Fruit fly (Drosophila melanogaster): ENCODE data around the gene Ddr.

Ddr gene

DNA sequence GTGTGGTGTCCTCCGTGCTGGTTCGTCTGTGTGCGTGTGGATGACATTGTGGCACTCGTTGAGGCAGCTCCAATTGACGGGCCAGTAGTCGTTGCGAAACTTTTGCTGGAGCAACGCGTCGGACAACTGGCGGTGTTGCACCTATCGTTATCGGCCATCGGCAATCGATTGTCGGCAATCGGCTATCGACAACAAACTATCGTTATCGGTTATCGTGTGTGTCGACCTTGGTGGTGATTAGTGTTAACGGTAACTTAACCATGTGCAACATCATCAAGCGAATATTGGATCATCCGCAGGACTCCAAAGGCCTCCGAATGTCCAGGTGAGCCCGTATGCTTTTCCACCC lies at the start of gene Ddr:
Gene Ddr, plus strand, starts transcription at position 119 of the 349 bp plus-strand sequence.
- TF ChIP-seq CG6163 (GFP tag; IDR thresholded peaks at IDR 0.05) (0 out of 3 replicates have a peak, but pooled peaks have one; percentile 44), acj6 (GFP tag; optimal IDR thresholded peaks at IDR 0.05) (no peak)

DNA sequence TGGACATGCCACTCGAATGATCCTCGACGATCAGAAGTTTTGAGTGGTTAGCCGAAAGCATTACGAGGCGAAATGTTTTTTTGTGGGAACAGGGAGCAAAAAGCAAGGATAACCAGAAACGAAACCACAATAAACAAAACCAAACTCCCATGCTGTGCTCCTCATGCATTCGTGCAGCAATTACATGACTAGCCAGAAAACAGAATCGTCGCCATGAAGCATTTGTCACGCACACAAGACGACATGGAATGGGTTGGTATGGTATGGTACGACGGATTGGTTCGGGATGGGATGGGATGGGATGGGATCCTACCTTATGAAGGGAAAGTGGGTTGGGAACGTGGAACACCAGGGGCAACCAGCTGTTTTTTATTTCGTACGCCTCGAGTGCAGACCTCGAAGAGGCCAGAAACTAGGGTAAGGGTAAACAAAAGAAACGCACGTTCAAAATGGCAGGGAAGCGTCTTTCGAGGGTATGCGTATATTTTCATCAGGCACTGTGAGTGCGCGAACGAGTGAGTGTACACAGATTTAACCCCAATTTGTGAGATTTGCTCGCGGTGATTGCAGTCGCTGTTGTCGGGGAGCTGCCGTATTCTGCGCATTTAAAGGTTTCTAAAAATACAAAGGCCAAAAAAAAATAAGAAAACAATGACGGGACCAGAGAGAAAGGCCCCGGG lies 48.2 kb upstream of the Ddr start:
- TF ChIP-seq Eip78C (GFP tag) (no peak), ss (GFP tag; optimal IDR thresholded peaks at IDR 0.05) (peak in 1 of 2 experiments; percentile 96)

DNA sequence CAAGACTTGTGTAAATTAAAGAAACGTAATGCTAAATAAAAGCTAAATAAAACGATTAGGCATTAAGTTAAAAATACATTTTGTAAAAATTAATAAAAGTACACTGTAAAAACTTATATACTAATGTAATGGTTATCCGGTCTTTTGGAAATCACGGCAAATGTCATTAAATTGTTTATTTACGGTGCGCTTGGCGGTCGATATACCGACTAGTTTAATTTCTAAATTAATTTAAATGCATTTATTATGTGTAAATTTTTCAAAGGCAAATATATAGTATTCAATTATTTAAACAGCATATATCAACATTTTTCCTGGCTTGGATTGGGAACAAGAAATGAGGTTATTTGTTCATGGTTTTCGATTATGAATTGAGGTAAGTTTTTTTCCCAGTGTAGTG lies 42.1 kb upstream of the Ddr start:
- TF ChIP-seq Ets96B (tag; optimal IDR thresholded peaks at IDR 0.05) (no peak), Eip78C (GFP tag) (peak; percentile 60), CG32006 (GFP tag; optimal IDR thresholded peaks at IDR 0.05) (peak; percentile 13)

DNA sequence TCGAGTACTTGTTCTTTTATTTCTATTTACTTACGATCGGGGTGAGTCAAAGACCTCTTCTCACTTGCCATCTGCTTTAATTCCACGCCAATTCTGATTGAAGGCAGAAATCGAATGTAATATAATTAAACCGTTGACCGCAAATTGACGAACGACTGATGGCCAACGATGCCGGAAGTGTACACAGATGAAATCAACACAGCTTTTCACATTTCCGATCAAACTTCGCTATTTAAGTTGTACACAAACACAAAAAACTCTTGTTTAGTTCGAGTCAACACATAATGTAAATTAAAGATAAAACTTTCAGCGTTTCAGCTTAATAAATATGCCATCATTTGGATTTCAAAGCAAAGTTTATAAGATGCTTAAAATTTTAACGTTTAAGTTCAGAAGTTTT lies 41.4 kb upstream of the Ddr start:
- TF ChIP-seq Hr4 (GFP tag; optimal IDR thresholded peaks at IDR 0.05) (no peak), fkh (GFP tag; optimal IDR thresholded peaks at IDR 0.05) (peak; percentile 39)

DNA sequence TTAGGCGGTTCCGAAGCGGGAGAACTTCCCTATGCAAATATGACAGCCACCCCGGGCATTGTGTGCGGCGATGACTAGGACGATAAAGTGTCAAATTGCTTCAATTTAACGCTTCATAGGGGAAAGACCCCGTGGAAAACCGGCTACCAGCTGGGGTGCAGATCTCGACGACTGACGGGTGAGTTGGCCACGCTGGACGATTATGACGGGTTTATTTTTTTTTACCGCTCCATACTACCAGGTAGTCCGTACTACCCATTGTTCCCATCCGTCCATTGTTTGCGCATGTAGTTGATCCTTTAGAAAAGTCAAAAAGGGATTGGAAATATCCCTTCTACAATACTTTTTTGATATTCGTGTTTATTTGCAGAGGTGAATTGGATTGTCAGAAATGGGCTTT lies 39.4 kb upstream of the Ddr start:
- TF ChIP-seq dac (GFP tag; optimal IDR thresholded peaks at IDR 0.05) (no peak), net (GFP tag; optimal IDR thresholded peaks at IDR 0.05) (no peak), CG1621 (tag; optimal IDR thresholded peaks at IDR 0.05) (no peak), Hr39 (GFP tag; optimal IDR thresholded peaks at IDR 0.05) (no peak), CG3032 (tag; optimal IDR thresholded peaks at IDR 0.05) (no peak), fd59A (GFP tag; optimal IDR thresholded peaks at IDR 0.05) (no peak), Smox (GFP tag; optimal IDR thresholded peaks at IDR 0.05) (no peak)

DNA sequence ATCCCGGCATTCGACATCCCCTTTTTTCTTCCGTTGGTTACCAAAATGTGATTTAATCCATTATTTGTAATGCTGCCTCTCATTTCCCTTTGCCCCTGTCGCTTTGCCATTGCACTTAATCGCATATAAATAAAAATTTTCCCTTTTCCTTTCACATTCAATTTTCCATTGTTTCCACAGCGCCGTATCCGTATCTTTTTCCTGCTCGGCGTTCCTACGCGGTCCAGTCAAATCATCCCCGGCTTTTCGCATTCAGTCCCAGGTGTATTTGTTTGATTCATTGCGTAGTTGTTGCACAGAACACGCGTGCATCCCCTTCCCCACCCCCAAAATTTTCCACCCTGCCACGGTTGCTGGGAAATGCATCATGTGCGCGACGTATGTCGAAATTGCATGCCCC lies 37.0 kb upstream of the Ddr start:
- TF ChIP-seq CG6808 (GFP tag; optimal IDR thresholded peaks at IDR 0.05) = no peak
- TF ChIP-seq ss (GFP tag; optimal IDR thresholded peaks at IDR 0.05) = no peak
- TF ChIP-seq eg (GFP tag; IDR thresholded peaks at IDR 0.05) = no peak
- no peak for TF ChIP-seq achi (GFP tag; optimal IDR thresholded peaks at IDR 0.05)
- TF ChIP-seq Eip93F (GFP tag; optimal IDR thresholded peaks at IDR 0.05) = no peak
- TF ChIP-seq dsx (GFP tag; optimal IDR thresholded peaks at IDR 0.05; ENCODE audit: poor library complexity, severe bottlenecking) = no peak
- TF ChIP-seq dac (GFP tag; optimal IDR thresholded peaks at IDR 0.05) = no peak

DNA sequence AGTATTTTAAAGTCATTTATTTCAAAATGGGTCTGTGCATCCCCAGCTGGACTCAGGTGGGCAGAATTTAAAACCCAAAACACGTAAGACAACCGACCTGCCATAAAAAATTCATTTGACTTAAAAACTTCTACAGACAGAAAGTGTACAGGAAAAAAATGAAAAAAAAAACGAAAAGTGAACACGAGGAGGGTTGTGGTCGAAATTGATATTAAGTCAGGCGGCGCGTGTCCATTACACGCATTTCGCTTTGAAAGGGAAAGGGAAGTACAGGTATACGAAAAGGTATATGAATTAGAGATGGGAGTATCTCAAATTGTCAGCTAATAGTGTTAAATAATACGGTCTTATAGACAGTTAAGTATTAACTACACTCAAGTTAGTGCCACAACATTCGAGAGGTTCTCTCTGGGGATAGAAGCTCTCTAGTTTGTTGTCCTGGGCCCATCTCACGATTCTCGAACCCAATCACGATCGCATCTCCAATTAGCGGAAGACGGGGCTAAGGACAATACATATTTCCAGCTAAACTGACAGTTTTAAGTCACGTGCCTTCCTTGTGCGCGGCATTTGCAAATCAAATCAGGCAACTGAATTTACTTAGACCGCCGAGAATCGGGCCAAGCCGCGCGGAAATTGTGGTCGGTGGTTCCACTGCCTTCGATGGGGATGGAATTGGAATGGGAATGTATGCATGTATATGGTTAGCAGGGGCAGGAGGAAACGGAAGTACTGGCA lies 34.1 kb upstream of the Ddr start:
- TF ChIP-seq Blimp-1 (GFP tag; optimal IDR thresholded peaks at IDR 0.05) = peak; percentile 18
- no peak for TF ChIP-seq Eip75B (GFP tag; optimal IDR thresholded peaks at IDR 0.05)

DNA sequence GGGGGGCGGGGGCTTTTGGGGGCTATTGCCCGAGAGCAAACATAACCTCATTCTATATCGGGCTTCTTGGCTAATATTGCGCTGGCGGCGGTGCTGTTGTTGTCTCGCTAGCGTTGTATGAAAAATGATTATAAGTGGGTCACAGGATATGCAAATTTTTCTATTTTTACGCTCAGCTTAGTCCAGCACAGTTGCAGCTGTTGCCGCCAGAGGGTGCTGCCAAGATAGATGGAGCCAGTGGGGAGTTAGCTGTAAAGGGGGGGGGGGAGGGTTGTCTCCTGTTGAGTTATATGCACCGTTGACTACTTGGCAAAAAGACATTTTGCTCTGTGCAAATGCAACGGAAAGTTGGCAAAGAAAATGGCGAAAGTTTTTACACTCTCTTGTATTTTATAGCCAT lies 32.0 kb upstream of the Ddr start:
- TF ChIP-seq CG6276 (GFP tag; optimal IDR thresholded peaks at IDR 0.05) = no peak
- no peak for TF ChIP-seq topi (GFP tag; optimal IDR thresholded peaks at IDR 0.05)
- no peak for TF ChIP-seq Sox102F (GFP tag; optimal IDR thresholded peaks at IDR 0.05)
- no peak for TF ChIP-seq CG1621 (tag; optimal IDR thresholded peaks at IDR 0.05)
- no peak for TF ChIP-seq ss (GFP tag; optimal IDR thresholded peaks at IDR 0.05)
- TF ChIP-seq Smox (GFP tag; optimal IDR thresholded peaks at IDR 0.05) = no peak
- TF ChIP-seq CG8119 (GFP tag; IDR thresholded peaks at IDR 0.05) = no peak
- no peak for TF ChIP-seq Met (GFP tag; optimal IDR thresholded peaks at IDR 0.05)
- TF ChIP-seq CG11902 (GFP tag; optimal IDR thresholded peaks at IDR 0.05) = no peak
- TF ChIP-seq CG3032 (tag; optimal IDR thresholded peaks at IDR 0.05) = no peak
- TF ChIP-seq fd85E (GFP tag; optimal IDR thresholded peaks at IDR 0.05) = no peak
- TF ChIP-seq esn (GFP tag; optimal IDR thresholded peaks at IDR 0.05) = no peak
- TF ChIP-seq Eip93F (GFP tag; optimal IDR thresholded peaks at IDR 0.05) = no peak
- TF ChIP-seq net (GFP tag; optimal IDR thresholded peaks at IDR 0.05) = no peak
- no peak for TF ChIP-seq achi (GFP tag; optimal IDR thresholded peaks at IDR 0.05)
- TF ChIP-seq Hr4 (GFP tag; optimal IDR thresholded peaks at IDR 0.05) = no peak
- no peak for TF ChIP-seq OdsH (GFP tag; optimal IDR thresholded peaks at IDR 0.05)
- TF ChIP-seq CG6792 (GFP tag; optimal IDR thresholded peaks at IDR 0.05) = no peak
- TF ChIP-seq CG16779 (tag; optimal IDR thresholded peaks at IDR 0.05) = no peak
- TF ChIP-seq CG34406 (GFP tag; optimal IDR thresholded peaks at IDR 0.05) = no peak

Measured in whole organism, prepupa.